Fruit fly (Drosophila melanogaster): ENCODE results near the gene LManII.

Gene LManII

DNA sequence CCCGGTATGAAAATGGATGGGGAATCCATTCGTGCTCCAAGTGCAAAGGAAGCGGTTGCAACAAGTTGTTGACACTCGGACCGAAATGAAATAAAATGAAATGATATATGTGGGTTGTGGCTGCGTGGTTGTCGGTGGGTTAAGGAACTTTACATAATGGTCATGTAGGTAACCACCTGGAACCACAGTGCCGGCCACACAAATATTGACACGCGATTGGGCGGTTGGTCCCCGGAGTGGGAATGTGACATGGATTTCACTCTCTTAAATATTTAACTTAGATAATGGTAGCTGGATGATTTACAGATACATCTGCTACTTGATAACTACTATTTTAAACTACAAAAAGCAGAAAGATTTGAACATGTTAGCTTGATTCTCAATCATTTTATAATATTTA is 47.4 kb downstream of the LManII start (continued):
- TF ChIP-seq Hr78 (GFP tag; optimal IDR thresholded peaks at IDR 0.05) (no peak), ci (GFP tag; IDR thresholded peaks at IDR 0.05) (peak; percentile 68; the same call in 2 of the 3 replicates), pan (optimal IDR thresholded peaks at IDR 0.05) (no peak), pan (GFP tag; optimal IDR thresholded peaks at IDR 0.05 in 1 of 2, IDR thresholded peaks at IDR 0.05 in 1 of 2) (no peak), ttk (GFP tag; IDR thresholded peaks at IDR 0.05) (no peak), tin (GFP tag; optimal IDR thresholded peaks at IDR 0.05) (no peak), pho (GFP tag; optimal IDR thresholded peaks at IDR 0.05) (no peak), pnt (GFP tag; optimal IDR thresholded peaks at IDR 0.05) (no peak), CG1647 (GFP tag; optimal IDR thresholded peaks at IDR 0.05) (peak; percentile 3), CG31224 (GFP tag; IDR thresholded peaks at IDR 0.05) (no peak), CG11560 (tag; IDR thresholded peaks at IDR 0.05) (no peak), odd (GFP tag; optimal IDR thresholded peaks at IDR 0.05) (peak; percentile 29), Sin3A (optimal IDR thresholded peaks at IDR 0.05) (no peak), H15 (GFP tag; IDR thresholded peaks at IDR 0.05) (no peak), CG13424 (tag; optimal IDR thresholded peaks at IDR 0.05) (peak; percentile 31), CG30431 (GFP tag; optimal IDR thresholded peaks at IDR 0.05) (no peak), gcm (GFP tag; optimal IDR thresholded peaks at IDR 0.05) (peak; percentile 8), Mes4 (GFP tag; optimal IDR thresholded peaks at IDR 0.05) (no peak), CG13775 (GFP tag; optimal IDR thresholded peaks at IDR 0.05) (no peak), pita (GFP tag; optimal IDR thresholded peaks at IDR 0.05) (no peak), lola (GFP tag; optimal IDR thresholded peaks at IDR 0.05) (peak in 1 of 3 experiments; percentile 52), Stat92E (GFP tag; optimal IDR thresholded peaks at IDR 0.05) (no peak), Bteb2 (GFP tag; optimal IDR thresholded peaks at IDR 0.05) (no peak), CG33557 (GFP tag; optimal IDR thresholded peaks at IDR 0.05) (peak; percentile 87), hb (GFP tag; IDR thresholded peaks at IDR 0.05; ENCODE audit: partially characterized antibody) (no peak), insv (GFP tag; optimal IDR thresholded peaks at IDR 0.05) (no peak), CG7556 (GFP tag; optimal IDR thresholded peaks at IDR 0.05) (no peak), gce (GFP tag; IDR thresholded peaks at IDR 0.05) (0 out of 3 replicates have a peak, but pooled peaks have one; percentile 12), CG4707 (GFP tag; optimal IDR thresholded peaks at IDR 0.05) (peak; percentile 36), tx (GFP tag; optimal IDR thresholded peaks at IDR 0.05) (no peak), lab (GFP tag; optimal IDR thresholded peaks at IDR 0.05) (no peak), peb (GFP tag; IDR thresholded peaks at IDR 0.05) (peak; percentile 42; the same call in 1 of the 2 replicates), Bgb (GFP tag; IDR thresholded peaks at IDR 0.05; ENCODE audit: partially characterized antibody) (no peak), CG10654 (GFP tag; optimal IDR thresholded peaks at IDR 0.05) (no peak), pum (GFP tag; optimal IDR thresholded peaks at IDR 0.05) (no peak), Meics (GFP tag; optimal IDR thresholded peaks at IDR 0.05) (no peak), CG2678 (tag; optimal IDR thresholded peaks at IDR 0.05) (no peak), cg (GFP tag; optimal IDR thresholded peaks at IDR 0.05) (no peak), bab2 (GFP tag; optimal IDR thresholded peaks at IDR 0.05) (no peak), abd-A (tag; optimal IDR thresholded peaks at IDR 0.05) (no peak), CG7987 (GFP tag; optimal IDR thresholded peaks at IDR 0.05) (peak; percentile 32), CG2712 (tag; optimal IDR thresholded peaks at IDR 0.05) (peak; percentile 16), ab (GFP tag; optimal IDR thresholded peaks at IDR 0.05) (no peak), hkb (optimal IDR thresholded peaks at IDR 0.05) (no peak), hkb (GFP tag; IDR thresholded peaks at IDR 0.05) (no peak), CG9876 (GFP tag; optimal IDR thresholded peaks at IDR 0.05) (no peak), CG7271 (tag; optimal IDR thresholded peaks at IDR 0.05) (no peak), nmo (GFP tag; optimal IDR thresholded peaks at IDR 0.05) (no peak), disco-r (GFP tag; optimal IDR thresholded peaks at IDR 0.05) (no peak), HmgZ (tag; optimal IDR thresholded peaks at IDR 0.05) (no peak), inv (GFP tag; IDR thresholded peaks at IDR 0.05; ENCODE audit: partially characterized antibody) (no peak)

Measured in whole organism, embryonic.